Worm (Caenorhabditis elegans): ENCODE measurements around the gene W06G6.2.
A peak's percentile ranks its signal among the peaks of the same experiment; 100 is the strongest.
"Not testable (repeated sequence)": the region's sequence is repeated elsewhere in the genome, so short reads cannot be mapped to it uniquely, and the experiment has no call there.

The W06G6.2 gene

DNA sequence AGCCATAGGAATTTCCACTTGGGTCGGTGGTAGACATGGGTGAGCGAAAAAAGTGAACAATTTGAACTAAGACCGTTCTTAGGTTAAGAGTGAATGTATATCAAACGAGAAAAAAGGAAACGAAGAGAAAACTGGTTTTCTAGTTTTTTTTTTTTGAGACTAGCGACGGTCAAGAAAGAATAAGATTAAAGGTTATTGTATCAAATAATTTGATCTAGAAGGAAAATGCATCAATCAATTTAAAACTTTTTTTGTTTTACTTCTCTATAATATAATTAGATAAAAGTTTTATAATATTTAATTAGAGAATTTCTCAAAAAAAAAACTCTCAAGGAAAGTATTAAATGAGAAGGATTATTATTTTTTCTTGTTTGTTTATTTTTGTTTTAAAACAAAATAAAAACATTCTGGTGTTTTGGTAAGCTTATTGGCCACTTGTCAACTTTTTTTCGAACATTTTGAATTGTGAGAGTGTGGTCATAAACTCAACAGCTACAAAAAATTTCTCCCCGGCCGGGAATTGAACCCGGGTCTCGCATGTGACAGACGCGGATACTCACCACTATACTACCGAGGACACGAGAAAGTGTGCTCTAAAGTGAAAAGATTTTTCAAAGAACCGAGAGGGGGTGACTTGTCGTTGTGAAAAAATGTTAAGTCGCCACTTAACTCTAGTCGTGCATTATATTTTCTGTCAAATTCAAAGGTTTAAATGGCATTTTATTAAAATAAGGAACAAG, 16.3 kb downstream of the W06G6.2 start, which contains the start of gene W06G6.17:
TSS of gene W06G6.17 (minus strand) at position 51 of the 740 bp plus-strand sequence.
- no peak for TF ChIP-seq tbx-2 (tag; optimal IDR thresholded peaks at IDR 0.05)
- TF ChIP-seq nhr-85 (tag) = no peak
- no peak for TF ChIP-seq skn-1 (tag; optimal IDR thresholded peaks at IDR 0.05)
- TF ChIP-seq ztf-11 (tag; optimal IDR thresholded peaks at IDR 0.05) = no peak
- no peak for TF ChIP-seq zag-1 (tag; optimal IDR thresholded peaks at IDR 0.05)
- no peak for TF ChIP-seq nhr-90 (tag; optimal IDR thresholded peaks at IDR 0.05; ENCODE audit: poor library complexity)
- no peak for TF ChIP-seq xbp-1 (tag; optimal IDR thresholded peaks at IDR 0.05)
- TF ChIP-seq rnt-1 (tag; optimal IDR thresholded peaks at IDR 0.05) = no peak
- TF ChIP-seq lin-13 (GFP tag; optimal IDR thresholded peaks at IDR 0.05) = no peak
- TF ChIP-seq unc-98 (GFP tag; IDR thresholded peaks at IDR 0.05) = no peak
- TF ChIP-seq ces-1 (GFP tag; optimal IDR thresholded peaks at IDR 0.05) = no peak
- no peak for TF ChIP-seq fos-1 (tag; optimal IDR thresholded peaks at IDR 0.05)
- TF ChIP-seq nhr-28 (tag; optimal IDR thresholded peaks at IDR 0.05) = no peak
- TF ChIP-seq ceh-63 (GFP tag; optimal IDR thresholded peaks at IDR 0.05) = no peak
- TF ChIP-seq nhr-84 (tag; optimal IDR thresholded peaks at IDR 0.05) = no peak
- TF ChIP-seq hlh-17 (GFP tag; optimal IDR thresholded peaks at IDR 0.05; ENCODE audit: borderline replicate concordance) = no peak

DNA sequence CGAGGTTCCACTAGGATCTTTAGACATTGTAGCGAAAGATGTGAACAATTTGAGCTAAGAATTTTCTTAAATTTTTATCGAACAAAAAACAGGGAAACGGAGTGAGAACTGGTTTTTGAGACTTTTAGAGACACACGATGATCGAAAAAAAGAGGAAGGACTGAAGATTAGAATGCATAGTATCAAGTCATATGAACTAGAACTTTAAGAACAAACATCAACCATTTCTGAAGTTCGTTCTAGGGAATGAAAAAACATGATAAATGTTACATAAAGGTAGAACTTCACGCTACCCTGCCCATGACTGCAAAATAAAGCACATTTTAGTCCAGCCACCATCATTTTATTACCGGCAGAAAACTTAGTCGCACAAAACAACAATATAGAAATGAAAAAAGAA, 17.3 kb downstream of the W06G6.2 start, which contains the start of gene W06G6.9:
TSS of gene W06G6.9 (minus strand) at position 101 of the 400 bp plus-strand sequence.
- no peak for TF ChIP-seq aha-1 (tag; optimal IDR thresholded peaks at IDR 0.05)
- TF ChIP-seq Y116A8C.19 (tag; optimal IDR thresholded peaks at IDR 0.05; ENCODE audit: borderline replicate concordance) = no peak
- no peak for TF ChIP-seq skn-1 (tag; optimal IDR thresholded peaks at IDR 0.05)
- TF ChIP-seq swsn-7 (tag; optimal IDR thresholded peaks at IDR 0.05) = no peak
- TF ChIP-seq ceh-8 (GFP tag; optimal IDR thresholded peaks at IDR 0.05) = no peak
- TF ChIP-seq nhr-237 (tag; optimal IDR thresholded peaks at IDR 0.05) = no peak
- TF ChIP-seq unc-86 (tag; optimal IDR thresholded peaks at IDR 0.05) = no peak
- TF ChIP-seq ceh-88 (GFP tag; IDR thresholded peaks at IDR 0.05) = no peak
- TF ChIP-seq fkh-4 (tag; optimal IDR thresholded peaks at IDR 0.05; ENCODE audit: borderline replicate concordance) = no peak
- TF ChIP-seq nhr-71 (tag; optimal IDR thresholded peaks at IDR 0.05) = no peak
- no peak for TF ChIP-seq C16A3.4 (tag; optimal IDR thresholded peaks at IDR 0.05)
- TF ChIP-seq xbp-1 (tag; optimal IDR thresholded peaks at IDR 0.05) = no peak
- no peak for TF ChIP-seq rnt-1 (tag; optimal IDR thresholded peaks at IDR 0.05)
- no peak for TF ChIP-seq fkh-8 (tag; optimal IDR thresholded peaks at IDR 0.05)

DNA sequence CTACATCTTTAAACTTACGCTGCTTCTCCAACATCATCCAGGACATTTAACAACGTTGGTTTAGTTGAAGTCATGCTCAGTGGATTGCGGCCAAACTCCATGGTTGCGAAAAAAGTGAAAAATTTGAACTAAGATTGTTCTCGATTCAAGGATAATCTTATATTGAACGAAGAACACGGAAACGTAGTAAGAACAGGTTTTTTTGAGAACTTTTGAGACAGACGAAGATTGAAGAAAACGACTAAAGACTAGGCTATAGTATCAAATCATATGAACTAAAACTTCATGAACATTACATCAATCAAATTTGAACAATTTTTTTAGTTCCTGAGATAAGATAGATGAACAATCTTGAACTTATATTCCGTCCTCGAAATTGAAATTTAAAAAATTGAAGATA, 18.0 kb downstream of the W06G6.2 start, which contains the start of gene W06G6.10:
TSS of gene W06G6.10 (minus strand) at position 101 of the 400 bp plus-strand sequence.
- no peak for TF ChIP-seq hlh-17 (GFP tag; optimal IDR thresholded peaks at IDR 0.05; ENCODE audit: borderline replicate concordance)
- no peak for TF ChIP-seq efl-1 (optimal IDR thresholded peaks at IDR 0.05)
- TF ChIP-seq efl-1 (GFP tag; optimal IDR thresholded peaks at IDR 0.05 in 1 of 2) = peak in 1 of 2 experiments; percentile 10

DNA sequence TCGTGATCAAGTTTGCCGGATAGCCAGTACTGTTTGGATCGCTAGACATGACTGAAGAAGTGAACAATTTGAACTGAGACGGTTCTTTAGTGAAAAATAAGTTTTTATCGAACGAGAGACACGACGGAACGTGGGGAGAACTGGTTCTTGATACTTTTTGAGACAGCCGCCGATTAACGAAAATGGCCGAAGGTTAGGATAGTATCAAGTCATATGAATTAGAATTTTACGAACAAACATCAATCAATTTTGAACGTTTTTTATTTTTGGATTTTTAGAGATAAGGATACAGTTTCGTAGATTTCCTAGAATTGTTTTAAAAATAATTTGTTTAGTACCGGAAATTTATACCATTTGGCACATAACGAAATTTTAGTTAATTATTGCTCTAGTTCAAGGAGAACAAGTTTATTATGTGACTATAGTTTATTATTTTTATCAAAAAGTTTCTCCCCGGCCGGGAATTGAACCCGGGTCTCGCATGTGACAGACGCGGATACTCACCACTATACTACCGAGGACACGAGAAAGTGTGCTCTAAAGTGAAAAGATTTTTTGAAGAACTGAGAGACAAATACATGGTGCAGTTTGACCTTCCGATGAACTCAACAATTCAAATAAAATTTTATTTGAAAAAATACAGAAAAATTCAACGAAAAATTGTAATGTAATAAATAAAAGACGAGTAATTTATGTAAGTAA, 19.4 kb downstream of the W06G6.2 start, which contains the start of gene W06G6.20:
TSS of gene W06G6.20 (minus strand) at position 51 of the 702 bp plus-strand sequence.
- TF ChIP-seq fkh-10 (GFP tag; optimal IDR thresholded peaks at IDR 0.05) (no peak), nhr-85 (tag) (peak; percentile 6)

DNA sequence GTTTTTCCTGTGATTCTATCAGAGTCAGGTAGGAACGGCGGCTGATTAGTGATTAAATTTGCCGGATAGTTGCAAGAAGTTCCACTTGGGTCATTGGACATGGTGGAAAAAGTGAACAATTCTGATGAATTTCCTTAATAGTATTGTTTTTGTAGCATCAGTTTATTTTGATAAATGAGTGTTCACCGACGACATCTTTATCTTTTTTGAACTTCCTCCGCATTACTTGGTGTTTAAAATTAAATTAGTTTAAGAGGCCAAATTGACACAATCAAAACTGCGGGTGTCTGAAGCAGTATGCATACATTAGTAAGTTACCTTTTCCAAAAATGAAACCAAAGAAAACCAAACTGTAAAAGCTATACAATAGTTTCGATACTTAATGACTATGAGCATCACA, 20.1 kb downstream of the W06G6.2 start, which contains the start of gene W06G6.11:
TSS of gene W06G6.11 (minus strand) at position 101 of the 400 bp plus-strand sequence.
- not testable (repeated sequence) for TF ChIP-seq lin-13 (GFP tag; optimal IDR thresholded peaks at IDR 0.05); nhr-20 (tag; optimal IDR thresholded peaks at IDR 0.05); C04F5.9 (tag; optimal IDR thresholded peaks at IDR 0.05)

Data from whole organism, L1 larva.